Fruit fly (Drosophila melanogaster) S2 (cell line): ENCODE results near the gene Vps39.

Experiments used
- CG8478 ChIP-seq: fragments of >200 bp; optimal IDR thresholded peaks from 2 replicates; lab custom pipeline; 2018
- CTCF ChIP-seq, 2 experiments: fragments of >200 bp; optimal IDR thresholded peaks; 2 replicates each; lab custom pipeline; 2018

The Vps39 gene

DNA sequence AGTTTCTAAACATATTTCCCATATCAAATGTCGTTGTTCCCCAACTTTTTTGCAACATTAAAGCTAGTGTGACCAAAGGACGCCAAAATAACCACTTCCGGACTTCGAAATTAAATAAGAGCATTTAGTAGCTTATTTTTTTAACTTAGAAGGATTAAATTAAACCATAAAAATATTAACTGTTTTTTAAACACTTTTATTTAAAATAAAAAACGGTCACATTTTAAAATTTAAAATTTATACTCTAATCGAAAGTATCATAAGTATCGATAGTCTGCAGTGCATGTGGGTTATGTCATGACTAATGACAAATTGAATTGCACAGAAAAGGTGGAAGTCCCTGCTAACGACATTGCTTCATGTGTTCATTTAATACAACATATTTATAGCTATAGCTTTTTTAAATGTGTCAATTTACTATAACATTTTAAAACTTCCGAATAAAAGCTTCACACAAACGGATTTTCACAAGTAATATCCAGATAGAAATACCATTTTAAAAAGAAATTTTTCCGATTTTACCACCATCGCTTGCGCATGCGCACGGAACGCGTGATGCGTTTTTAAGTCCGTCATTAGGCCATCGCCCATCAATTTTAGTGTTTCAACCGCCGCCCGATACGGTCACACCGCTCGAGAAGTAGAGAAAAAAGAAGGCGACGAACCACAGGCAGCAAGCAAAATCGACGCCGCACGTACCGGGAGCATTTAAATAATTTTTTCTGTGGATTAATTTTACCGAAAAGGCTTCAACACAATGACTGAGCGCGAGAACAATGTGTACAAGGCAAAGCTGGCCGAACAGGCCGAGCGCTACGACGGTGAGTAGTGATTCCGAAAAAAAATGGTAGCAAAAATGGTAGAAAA is 31.9 kb downstream of the Vps39 start, which contains the start of the genes CG7156 and 14-3-3epsilon:
Gene CG7156, minus strand, starts transcription at position 71 of the 867 bp plus-strand sequence.
Gene 14-3-3epsilon, plus strand, starts transcription at position 443 of the 867 bp plus-strand sequence.
- TF ChIP-seq CTCF (optimal IDR thresholded peaks at IDR 0.05; lab: Kevin White, UChicago) (peak in 1 of 2 experiments; percentile 8), CG8478 (lab: Kevin White, UChicago) (no peak)

- no peak for TF ChIP-seq CG8478 (lab: Kevin White, UChicago)
- TF ChIP-seq CTCF (optimal IDR thresholded peaks at IDR 0.05; lab: Kevin White, UChicago), result no peak
These were observed 38.4 kb downstream of the Vps39 start, which contains the start of gene repo for dm6 chr3R:18235879-18236278. Gene repo (plus strand): TSS chr3R:18236192.

dm6 chr3R:18234699-18235257 is 39.5 kb downstream of the Vps39 start:
- no peak for TF ChIP-seq CTCF (optimal IDR thresholded peaks at IDR 0.05; lab: Kevin White, UChicago)

- TF ChIP-seq CTCF (optimal IDR thresholded peaks at IDR 0.05; lab: Kevin White, UChicago) (no peak), CG8478 (lab: Kevin White, UChicago) (no peak)
These were observed 42.1 kb downstream of the Vps39 start for dm6 chr3R:18232187-18232586.

DNA sequence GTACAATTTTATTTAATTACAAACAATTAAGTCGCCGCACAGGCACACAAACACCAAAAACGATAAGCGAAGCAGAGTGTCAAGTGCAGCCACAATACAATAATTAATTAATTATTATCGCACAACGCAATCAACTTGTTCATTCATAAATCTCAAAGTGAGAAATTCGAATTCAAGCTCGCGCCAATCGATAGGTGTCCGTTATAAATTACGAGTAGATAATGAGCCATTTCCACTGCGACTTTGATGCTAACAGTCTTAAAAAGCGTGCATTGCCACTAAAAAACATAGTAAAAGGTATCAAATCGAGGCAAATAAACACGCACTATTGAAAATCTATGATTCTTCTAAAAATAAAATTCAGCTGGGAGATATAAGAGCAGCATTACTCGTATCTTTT is 44.0 kb downstream of the Vps39 start:
- TF ChIP-seq CTCF (optimal IDR thresholded peaks at IDR 0.05; lab: Kevin White, UChicago), result no peak
- TF ChIP-seq CG8478 (lab: Kevin White, UChicago), result no peak

DNA sequence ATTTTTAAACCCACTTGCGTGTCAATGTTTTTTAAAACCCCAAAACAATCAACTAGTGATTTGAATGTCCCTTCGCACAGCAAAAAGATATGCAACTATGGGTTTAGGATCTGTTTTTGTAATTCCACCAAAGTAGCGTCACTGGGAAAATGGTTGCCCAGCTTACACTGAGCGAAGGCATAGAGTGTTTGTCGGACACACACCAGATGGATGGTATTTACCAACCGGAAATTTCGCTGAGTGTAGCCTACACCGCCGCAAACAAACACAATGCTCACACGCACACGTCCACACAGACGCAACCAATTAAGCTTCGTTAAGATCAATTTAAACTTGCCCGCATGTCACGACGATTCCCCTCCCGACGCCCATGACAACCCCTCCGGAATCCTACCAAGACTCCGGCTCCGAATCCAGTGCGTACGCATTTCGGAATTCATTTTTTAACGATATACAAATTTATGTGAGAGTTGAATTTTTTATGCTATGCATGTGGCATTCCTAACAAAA is 45.5 kb downstream of the Vps39 start:
- no peak for TF ChIP-seq CG8478 (lab: Kevin White, UChicago)
- no peak for TF ChIP-seq CTCF (optimal IDR thresholded peaks at IDR 0.05; lab: Kevin White, UChicago)

- no peak for TF ChIP-seq CTCF (optimal IDR thresholded peaks at IDR 0.05; lab: Kevin White, UChicago)
- no peak for TF ChIP-seq CG8478 (lab: Kevin White, UChicago)
These were observed 46.9 kb downstream of the Vps39 start for dm6 chr3R:18227385-18227784.

dm6 chr3R:18226809-18227157 is 47.5 kb downstream of the Vps39 start:
- no peak for TF ChIP-seq CTCF (optimal IDR thresholded peaks at IDR 0.05; lab: Kevin White, UChicago)
- TF ChIP-seq CG8478 (lab: Kevin White, UChicago), result no peak

DNA sequence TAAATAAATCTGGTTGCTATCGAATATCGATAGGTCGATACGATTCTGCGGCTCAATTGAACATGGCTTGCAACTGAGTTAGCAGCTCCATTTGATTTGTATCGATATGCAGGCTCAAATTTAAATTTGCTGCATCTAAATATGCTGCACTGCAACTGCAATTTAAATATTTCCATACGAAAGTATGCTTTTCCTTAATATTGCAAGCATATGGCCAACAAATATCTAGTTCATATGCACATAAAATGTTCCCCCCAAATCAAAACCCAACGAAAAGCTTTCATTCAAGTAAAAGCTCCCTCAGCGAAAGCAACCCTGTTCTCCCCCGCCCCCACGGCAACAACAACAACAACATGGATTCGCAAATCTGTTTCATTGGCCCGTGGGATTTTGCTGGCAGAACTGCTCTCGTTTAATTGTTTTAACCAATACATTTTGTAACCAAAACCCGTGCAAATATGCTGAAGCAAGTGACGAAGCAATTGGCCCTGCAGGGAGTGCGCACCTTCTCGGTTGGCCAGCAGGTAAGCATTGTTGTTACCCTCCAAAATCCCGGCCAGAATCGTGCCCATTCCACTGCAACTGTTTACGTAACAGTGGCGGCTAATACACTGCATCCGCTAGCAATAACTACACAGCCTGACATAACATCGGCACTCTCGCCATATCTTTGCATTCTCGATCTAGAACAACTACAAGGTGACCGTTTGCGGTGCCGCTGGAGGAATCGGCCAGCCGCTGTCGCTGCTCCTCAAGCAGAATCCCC is 48.0 kb downstream of the Vps39 start, which contains the start of the genes CG7168 and Mdh2:
Gene CG7168, minus strand, starts transcription at position 40 of the 766 bp plus-strand sequence.
Gene Mdh2, plus strand, starts transcription at position 354 of the 766 bp plus-strand sequence.
- no peak for TF ChIP-seq CG8478 (lab: Kevin White, UChicago)
- TF ChIP-seq CTCF (optimal IDR thresholded peaks at IDR 0.05; lab: Kevin White, UChicago), result no peak

dm6 chr3R:18223434-18223833 is 50.8 kb downstream of the Vps39 start, which contains the start of the genes mTerf5 and Non3:
Gene mTerf5 (minus strand): TSS chr3R:18223682.
Gene Non3 (plus strand): TSS chr3R:18223722.
- TF ChIP-seq CG8478 (lab: Kevin White, UChicago) (no peak), CTCF (optimal IDR thresholded peaks at IDR 0.05; lab: Kevin White, UChicago) (no peak)
